Fruit fly (Drosophila melanogaster) whole organism, adult: ENCODE measurements around the gene CG43092.

Experiments used
- CG7101 ChIP-seq: fragments of 200-800 bp; sonication (Bioruptor generic); optimal IDR thresholded peaks from 2 replicates; lab custom pipeline; 2018; ENCODE audit warnings: missing biosample characterization, mild to moderate bottlenecking, missing genetic modification characterization, moderate library complexity
- bab1 ChIP-seq: fragments of 200-800 bp; sonication (Bioruptor generic); optimal IDR thresholded peaks from 3 replicates; lab custom pipeline; 2019; ENCODE audit warnings: missing biosample characterization, mild to moderate bottlenecking, missing genetic modification characterization, moderate library complexity
- cic ChIP-seq: fragments of 200-800 bp; sonication (Bioruptor generic); optimal IDR thresholded peaks from 2 replicates; lab custom pipeline; 2017; ENCODE audit warnings: missing biosample characterization, mild to moderate bottlenecking, missing genetic modification characterization, moderate library complexity

DNA sequence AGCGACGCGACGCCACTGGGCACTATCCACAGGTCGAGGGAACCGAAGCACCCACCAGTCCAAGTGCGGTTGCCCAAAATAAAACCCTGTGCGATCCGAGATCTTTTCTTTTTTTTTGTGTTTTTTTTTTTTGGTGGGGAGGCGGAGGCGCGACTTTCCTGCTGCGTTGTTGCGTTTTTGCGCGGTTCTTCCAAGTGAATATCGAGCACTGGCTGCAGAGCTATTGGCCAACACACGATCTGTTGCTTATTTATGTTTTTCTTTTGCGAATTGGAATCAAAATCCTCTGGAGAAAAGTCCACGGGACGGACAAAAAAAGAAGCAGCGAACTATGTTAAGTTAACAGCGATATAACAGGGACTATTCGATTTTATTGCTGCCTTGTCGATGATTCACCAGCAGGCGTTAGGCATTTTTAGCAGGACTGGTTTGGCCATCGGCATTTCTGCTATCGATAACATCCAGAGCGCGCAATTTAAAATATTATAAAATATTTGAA lies 48.6 kb downstream of the CG43092 start, which contains the start of gene wge:
- TF ChIP-seq CG7101, result peak; percentile 7
- peak; percentile 43 for TF ChIP-seq bab1
- TF ChIP-seq cic (GFP tag; lab: Kevin White, UChicago), result no peak
